Worm (Caenorhabditis elegans) whole organism, L4 larva: ENCODE results near the gene F33G12.3.

ENCODE experiments used
- D1046.2 ChIP-seq: fragments of 200-800 bp; sonication (Bioruptor generic); IDR thresholded peaks from 2 replicates; pipeline ENCODE4 v1.3.6; 2022; ENCODE audit warnings: missing genetic modification characterization, missing compliant biosample characterization
- F10B5.3 ChIP-seq: sonication (generic microtip); optimal IDR thresholded peaks from 2 replicates; lab custom pipeline; 2016; ENCODE audit warnings: mild to moderate bottlenecking, missing genetic modification characterization, missing compliant biosample characterization
- F37D6.2 ChIP-seq: sonication (generic microtip); optimal IDR thresholded peaks from 2 replicates; lab custom pipeline; 2016; ENCODE audit warnings: mild to moderate bottlenecking, missing genetic modification characterization, missing compliant biosample characterization
- F44E2.7 ChIP-seq: fragments of 200-800 bp; sonication (Bioruptor generic); IDR thresholded peaks from 2 replicates; pipeline ENCODE4 v2.1.2; 2022; ENCODE audit warnings: missing genetic modification characterization, missing compliant biosample characterization
- F49E8.2 ChIP-seq: sonication (generic microtip); optimal IDR thresholded peaks from 2 replicates; lab custom pipeline; 2016; ENCODE audit warnings: missing compliant biosample characterization, mild to moderate bottlenecking, missing genetic modification characterization, borderline replicate concordance
- R02D3.7 ChIP-seq: fragments of 150-350 bp; sonication (generic microtip); optimal IDR thresholded peaks from 3 replicates; lab custom pipeline; 2014; ENCODE audit warnings: missing biosample characterization, missing genetic modification characterization
- T20F7.1 ChIP-seq: fragments of 200-800 bp; sonication (Bioruptor generic); optimal IDR thresholded peaks from 2 replicates; lab custom pipeline; 2018; ENCODE audit warnings: mild to moderate bottlenecking, missing genetic modification characterization, missing compliant biosample characterization
- T26A8.4 ChIP-seq: fragments of 200-800 bp; sonication (Bioruptor generic); IDR thresholded peaks from 2 replicates; pipeline ENCODE4 v1.3.6; 2022; ENCODE audit warnings: missing genetic modification characterization, missing compliant biosample characterization
- Y48G9A.11 ChIP-seq: fragments of 200-800 bp; sonication (Bioruptor generic); IDR thresholded peaks from 2 replicates; pipeline ENCODE4 v1.3.6; 2022; ENCODE audit warnings: missing genetic modification reagents, missing genetic modification characterization, missing compliant biosample characterization
- Y5F2A.4 ChIP-seq: fragments of 200-800 bp; sonication (Bioruptor generic); optimal IDR thresholded peaks from 2 replicates; lab custom pipeline; 2018; ENCODE audit warnings: mild to moderate bottlenecking, missing genetic modification characterization, missing compliant biosample characterization
- aha-1 ChIP-seq: fragments of 150-350 bp; peaks from one replicate; lab custom pipeline; 2014; ENCODE audit warnings: missing biosample characterization, missing genetic modification characterization
- aly-2 ChIP-seq: sonication (generic microtip); optimal IDR thresholded peaks from 2 replicates; lab custom pipeline; 2018; ENCODE audit warnings: missing biosample characterization, missing genetic modification characterization
- arid-1 ChIP-seq: fragments of 200-800 bp; sonication (Bioruptor generic); conservative IDR thresholded peaks from 2 replicates; pipeline ENCODE4 v1.3.6; 2022; ENCODE audit warnings: missing genetic modification reagents, missing genetic modification characterization, missing compliant biosample characterization
- ceh-20 ChIP-seq: fragments of 200-800 bp; sonication (Bioruptor generic); IDR thresholded peaks from 2 replicates; pipeline ENCODE4 v1.3.6; 2022; ENCODE audit warnings: missing genetic modification reagents, missing genetic modification characterization, missing compliant biosample characterization
- ceh-32 ChIP-seq: sonication (generic microtip); optimal IDR thresholded peaks from 2 replicates; lab custom pipeline; 2016; ENCODE audit warnings: mild to moderate bottlenecking, missing genetic modification characterization, missing compliant biosample characterization; ENCODE audit not compliant: poor library complexity
- ceh-44 ChIP-seq: fragments of 200-800 bp; sonication (Bioruptor generic); IDR thresholded peaks from 2 replicates; pipeline ENCODE4 v1.3.6; 2022; ENCODE audit warnings: missing genetic modification reagents, missing genetic modification characterization, missing compliant biosample characterization
- ces-1 ChIP-seq: fragments of 150-350 bp; sonication (generic microtip); optimal IDR thresholded peaks from 4 replicates; lab custom pipeline; 2014; ENCODE audit warnings: missing biosample characterization, missing genetic modification reagents, missing genetic modification characterization
- daf-12 ChIP-seq: fragments of 150-350 bp; optimal IDR thresholded peaks from 2 replicates; lab custom pipeline; 2014; ENCODE audit warnings: missing biosample characterization, missing genetic modification reagents, missing genetic modification characterization
- daf-16 ChIP-seq, 3 experiments: sonication (generic microtip); optimal IDR thresholded peaks; 2 replicates each; lab custom pipeline; 2016 to 2017; ENCODE audit warnings: missing genetic modification characterization in 3 of 3, missing genetic modification reagents in 3 of 3, mild to moderate bottlenecking in 2 of 3, missing compliant biosample characterization in 2 of 3, missing biosample characterization in 1 of 3, moderate library complexity in 1 of 3
- daf-19 ChIP-seq: fragments of 200-800 bp; sonication (Bioruptor generic); conservative IDR thresholded peaks from 2 replicates; pipeline ENCODE4 v1.3.6; 2022; ENCODE audit warnings: missing genetic modification characterization, missing compliant biosample characterization
- dmd-9 ChIP-seq: fragments of 200-800 bp; sonication (Bioruptor generic); IDR thresholded peaks from 2 replicates; pipeline ENCODE4 v1.3.6; 2022; ENCODE audit warnings: missing genetic modification reagents, missing genetic modification characterization, missing compliant biosample characterization
- egl-27 ChIP-seq: sonication (generic microtip); optimal IDR thresholded peaks from 3 replicates; lab custom pipeline; 2017; ENCODE audit warnings: missing biosample characterization, missing genetic modification reagents, missing genetic modification characterization
- gei-8 ChIP-seq: fragments of 200-800 bp; sonication (Bioruptor generic); optimal IDR thresholded peaks from 2 replicates; lab custom pipeline; 2018; ENCODE audit warnings: mild to moderate bottlenecking, missing genetic modification characterization, missing compliant biosample characterization
- hlh-11 ChIP-seq: fragments of 200-800 bp; sonication (Bioruptor generic); optimal IDR thresholded peaks from 2 replicates; lab custom pipeline; 2018; ENCODE audit warnings: mild to moderate bottlenecking, missing genetic modification characterization, missing compliant biosample characterization
- hlh-30 ChIP-seq: sonication (generic microtip); optimal IDR thresholded peaks from 2 replicates; lab custom pipeline; 2017; ENCODE audit warnings: antibody characterized with exemption, mild to moderate bottlenecking, missing genetic modification characterization, missing compliant biosample characterization; ENCODE audit not compliant: insufficient read depth
- hmg-1.1 ChIP-seq: fragments of 200-800 bp; sonication (Bioruptor generic); IDR thresholded peaks from 2 replicates; pipeline ENCODE4 v1.3.6; 2022; ENCODE audit warnings: missing genetic modification reagents, missing genetic modification characterization, missing compliant biosample characterization
- lin-1 ChIP-seq: fragments of 200-800 bp; sonication (Bioruptor generic); IDR thresholded peaks from 2 replicates; pipeline ENCODE4 v1.3.6; 2022; ENCODE audit warnings: missing genetic modification reagents, missing genetic modification characterization, missing compliant biosample characterization
- lin-39 ChIP-seq: fragments of 150-350 bp; optimal IDR thresholded peaks from 2 replicates; lab custom pipeline; 2014; ENCODE audit warnings: missing biosample characterization, missing genetic modification reagents, missing genetic modification characterization
- lsy-2 ChIP-seq, 2 experiments: fragments of 150-350 bp in 1 of 2; sonication (generic microtip) in 1 of 2; optimal IDR thresholded peaks; 2 replicates each; lab custom pipeline; 2014 to 2017; ENCODE audit warnings: missing biosample characterization in 2 of 2, missing genetic modification characterization in 2 of 2
- madf-5 ChIP-seq, 2 experiments: fragments of 200-800 bp; sonication (Bioruptor generic); IDR thresholded peaks; 2 replicates each; pipeline ENCODE4 v1.3.6; 2022; ENCODE audit warnings: missing compliant biosample characterization in 2 of 2, missing genetic modification characterization in 2 of 2
- mep-1 ChIP-seq: fragments of 150-350 bp; sonication (generic microtip); optimal IDR thresholded peaks from 3 replicates; lab custom pipeline; 2014; ENCODE audit warnings: missing biosample characterization, missing genetic modification characterization
- mes-2 ChIP-seq: sonication (generic microtip); optimal IDR thresholded peaks from 2 replicates; lab custom pipeline; 2016; ENCODE audit warnings: missing genotype, mild to moderate bottlenecking, missing genetic modification characterization, missing compliant biosample characterization; ENCODE audit not compliant: poor library complexity, severe bottlenecking
- mxl-3 ChIP-seq: fragments of 200-800 bp; sonication (Bioruptor generic); optimal IDR thresholded peaks from 2 replicates; lab custom pipeline; 2018; ENCODE audit warnings: mild to moderate bottlenecking, missing genetic modification characterization, missing compliant biosample characterization
- nhr-111 ChIP-seq: fragments of 200-800 bp; sonication (Bioruptor generic); optimal IDR thresholded peaks from 2 replicates; lab custom pipeline; 2018; ENCODE audit warnings: mild to moderate bottlenecking, missing genetic modification characterization, missing compliant biosample characterization
- nhr-41 ChIP-seq: fragments of 200-800 bp; sonication (Bioruptor generic); IDR thresholded peaks from 2 replicates; pipeline ENCODE4 v1.3.6; 2022; ENCODE audit warnings: missing genetic modification reagents, missing genetic modification characterization, missing compliant biosample characterization
- nhr-76 ChIP-seq: fragments of 150-350 bp; optimal IDR thresholded peaks from 2 replicates; lab custom pipeline; 2014; ENCODE audit warnings: missing biosample characterization, missing genetic modification characterization
- pha-4 ChIP-seq, 2 experiments: fragments of 150-350 bp in 1 of 2; fragments of 200-800 bp in 1 of 2; sonication (Bioruptor generic) in 1 of 2; IDR thresholded peaks in 1 of 2; optimal IDR thresholded peaks in 1 of 2; 2 replicates each; pipeline versions ENCODE4 v1.3.6 to Lab custom; 2014 to 2022; ENCODE audit warnings: missing genetic modification characterization in 2 of 2, missing genetic modification reagents in 2 of 2, missing biosample characterization in 1 of 2, missing compliant biosample characterization in 1 of 2
- rbr-2 ChIP-seq: sonication (generic microtip); optimal IDR thresholded peaks from 2 replicates; lab custom pipeline; 2016; ENCODE audit warnings: missing genotype, missing genetic modification characterization, missing compliant biosample characterization
- snpc-4 ChIP-seq: fragments of 150-350 bp; optimal IDR thresholded peaks from 2 replicates; lab custom pipeline; 2014; ENCODE audit warnings: missing biosample characterization, missing genetic modification characterization
- spr-1 ChIP-seq: sonication (generic microtip); optimal IDR thresholded peaks from 2 replicates; lab custom pipeline; 2016; ENCODE audit warnings: mild to moderate bottlenecking, missing genetic modification characterization, missing compliant biosample characterization
- spr-3 ChIP-seq: fragments of 200-800 bp; sonication (Bioruptor generic); optimal IDR thresholded peaks from 2 replicates; lab custom pipeline; 2018; ENCODE audit warnings: mild to moderate bottlenecking, missing genetic modification characterization, missing compliant biosample characterization
- tag-97 ChIP-seq: fragments of 200-800 bp; sonication (Bioruptor generic); IDR thresholded peaks from 2 replicates; pipeline ENCODE4 v1.3.6; 2022; ENCODE audit warnings: missing genetic modification characterization, missing compliant biosample characterization
- unc-130 ChIP-seq: sonication (generic microtip); optimal IDR thresholded peaks from 2 replicates; lab custom pipeline; 2016; ENCODE audit warnings: missing genetic modification reagents, missing genetic modification characterization, missing compliant biosample characterization
- vab-7 ChIP-seq: fragments of 200-800 bp; sonication (Bioruptor generic); IDR thresholded peaks from 2 replicates; pipeline ENCODE4 v1.3.6; 2022; ENCODE audit warnings: missing genetic modification reagents, missing genetic modification characterization, missing compliant biosample characterization
- zag-1 ChIP-seq: fragments of 150-350 bp; optimal IDR thresholded peaks from 2 replicates; lab custom pipeline; 2014; ENCODE audit warnings: missing biosample characterization, missing genetic modification characterization
- zfp-3 ChIP-seq: fragments of 200-800 bp; sonication (Bioruptor generic); conservative IDR thresholded peaks from 2 replicates; pipeline ENCODE4 v1.3.6; 2022; ENCODE audit warnings: missing genetic modification reagents, missing genetic modification characterization, missing compliant biosample characterization
- zip-2 ChIP-seq: fragments of 150-350 bp; optimal IDR thresholded peaks from 2 replicates; lab custom pipeline; 2014; ENCODE audit warnings: missing biosample characterization, missing genetic modification characterization

The F33G12.3 gene

DNA sequence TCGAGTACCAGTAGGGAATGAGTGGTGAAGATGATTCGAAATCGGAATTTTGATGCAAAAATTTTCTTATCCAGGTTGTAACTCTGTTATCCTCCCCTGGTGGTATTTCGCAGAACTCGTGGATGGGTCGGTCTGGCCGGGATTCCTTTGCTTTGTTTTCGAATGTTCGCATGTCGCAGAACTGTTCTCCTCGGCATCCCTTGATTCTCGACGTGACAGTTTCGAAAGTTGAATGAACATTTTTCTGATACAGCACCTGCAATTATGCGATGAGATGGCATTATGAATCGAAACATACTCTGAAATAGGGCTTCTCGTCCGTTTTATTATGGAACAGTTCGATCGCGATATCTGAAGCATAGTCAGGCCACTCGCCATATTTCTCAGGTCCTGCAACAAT, 22.4 kb upstream of the F33G12.3 start (continued):
- TF ChIP-seq nhr-111 (GFP tag; lab: Kevin White, UChicago): no peak
- no peak for TF ChIP-seq ceh-20
- peak in 1 of 2 experiments; percentile 40; a peak in 1 of 4 replicates for TF ChIP-seq madf-5 (GFP tag; IDR thresholded peaks at IDR 0.05; lab: Robert Waterston, UW)
- TF ChIP-seq zfp-3 (GFP tag; lab: Robert Waterston, UW): 0 out of 2 replicates have a peak, but pooled peaks have one; percentile 19
- no peak for TF ChIP-seq spr-3 (GFP tag; lab: Kevin White, UChicago)
- TF ChIP-seq Y48G9A.11 (GFP tag; lab: Robert Waterston, UW): no peak; the same call in 1 of the 2 replicates

ce11 chrII:5055129-5055666, 21.4 kb upstream of the F33G12.3 start, which contains the start of the genes ify-1 and rpl-22:
Gene ify-1, minus strand, starts transcription at chrII:5055179.
Gene rpl-22, plus strand, starts transcription at chrII:5055616.
- 0 out of 2 replicates have a peak, but pooled peaks have one; percentile 35 for TF ChIP-seq dmd-9 (GFP tag; lab: Robert Waterston, UW)
- no peak for TF ChIP-seq egl-27 (tag; lab: Kevin White, UChicago)
- peak; percentile 51 for TF ChIP-seq snpc-4 (tag; lab: Kevin White, UChicago)
- peak; percentile 81 for TF ChIP-seq unc-130
- no peak for TF ChIP-seq nhr-76 (tag; lab: Kevin White, UChicago)
- 0 out of 2 replicates have a peak, but pooled peaks have one; percentile 60 for TF ChIP-seq vab-7 (GFP tag; lab: Robert Waterston, UW)
- TF ChIP-seq hmg-1.1 (GFP tag; lab: Robert Waterston, UW): peak; percentile 86
- TF ChIP-seq zag-1 (tag; lab: Kevin White, UChicago): peak; percentile 42
- TF ChIP-seq tag-97: no peak
- no peak for TF ChIP-seq daf-19 (GFP tag; lab: Robert Waterston, UW)
- peak; percentile 96 for TF ChIP-seq mep-1
- peak in 1 of 2 experiments; percentile 38 for TF ChIP-seq daf-16 (GFP tag; optimal IDR thresholded peaks at IDR 0.05; lab: Kevin White, UChicago)
- peak; percentile 84 for TF ChIP-seq daf-16 (tag; optimal IDR thresholded peaks at IDR 0.05; lab: Kevin White, UChicago)
- no peak for TF ChIP-seq Y5F2A.4 (GFP tag; lab: Kevin White, UChicago)
- no peak for TF ChIP-seq lin-1 (GFP tag; lab: Robert Waterston, UW)
- peak; percentile 63; the same call in 1 of the 2 replicates for TF ChIP-seq pha-4 (GFP tag; IDR thresholded peaks at IDR 0.05; lab: Robert Waterston, UW)
- peak; percentile 97 for TF ChIP-seq pha-4 (tag; optimal IDR thresholded peaks at IDR 0.05; lab: Kevin White, UChicago)
- TF ChIP-seq T20F7.1 (GFP tag; lab: Kevin White, UChicago): peak; percentile 84
- TF ChIP-seq ceh-32 (tag; lab: Kevin White, UChicago): no peak
- no peak for TF ChIP-seq lin-39
- no peak for TF ChIP-seq R02D3.7 (tag; lab: Kevin White, UChicago)
- TF ChIP-seq mxl-3 (GFP tag; lab: Kevin White, UChicago): peak; percentile 61
- TF ChIP-seq F49E8.2 (tag; lab: Kevin White, UChicago): peak; percentile 61
- TF ChIP-seq F37D6.2 (tag; lab: Kevin White, UChicago): peak; percentile 56
- peak; percentile 96 for TF ChIP-seq mes-2
- no peak for TF ChIP-seq gei-8 (GFP tag; lab: Kevin White, UChicago)
- TF ChIP-seq D1046.2 (GFP tag; lab: Robert Waterston, UW): peak; percentile 100
- peak; percentile 57 for TF ChIP-seq zip-2
- TF ChIP-seq daf-12: no peak
- no peak for TF ChIP-seq ceh-44
- no peak for TF ChIP-seq F44E2.7 (GFP tag; lab: Robert Waterston, UW)
- TF ChIP-seq T26A8.4: peak; percentile 86
- peak; percentile 82 for TF ChIP-seq spr-1 (tag; lab: Kevin White, UChicago)
- peak; percentile 92 for TF ChIP-seq arid-1 (GFP tag; lab: Robert Waterston, UW)
- peak; percentile 97 to 99 for TF ChIP-seq lsy-2 (tag; optimal IDR thresholded peaks at IDR 0.05; lab: Kevin White, UChicago)
- TF ChIP-seq Y48G9A.11 (GFP tag; lab: Robert Waterston, UW): no peak
- peak; percentile 43 for TF ChIP-seq F10B5.3 (tag; lab: Kevin White, UChicago)
- TF ChIP-seq hlh-30 (tag; lab: Kevin White, UChicago): peak; percentile 94
- no peak for TF ChIP-seq nhr-41 (GFP tag; lab: Robert Waterston, UW)
- peak; percentile 87 for TF ChIP-seq rbr-2 (tag; lab: Kevin White, UChicago)
- peak; percentile 89 for TF ChIP-seq hlh-11 (tag; lab: Kevin White, UChicago)
- TF ChIP-seq ces-1 (GFP tag; lab: Kevin White, UChicago): no peak
- no peak for TF ChIP-seq aly-2 (tag; lab: Kevin White, UChicago)
- TF ChIP-seq aha-1: peak; percentile 91
